Fruit fly (Drosophila melanogaster) whole organism, embryonic: Measurements from ENCODE around the gene NT1.

Experiments used
- Asciz ChIP-seq: fragments of 200-800 bp; sonication (Bioruptor generic); optimal IDR thresholded peaks from 2 replicates; lab custom pipeline; 2017; ENCODE audit warnings: missing biosample characterization, mild to moderate bottlenecking, missing genetic modification characterization, missing genetic modification reagents
- CG10147 ChIP-seq: fragments of 200-800 bp; sonication (Bioruptor generic); optimal IDR thresholded peaks from 2 replicates; lab custom pipeline; 2019; ENCODE audit warnings: missing biosample characterization, mild to moderate bottlenecking, missing genetic modification characterization, moderate library complexity
- CG10274 ChIP-seq: fragments of 200-800 bp; sonication (Bioruptor generic); optimal IDR thresholded peaks from 3 replicates; lab custom pipeline; 2017; ENCODE audit warnings: missing biosample characterization, mild to moderate bottlenecking, missing genetic modification characterization
- CG11398 ChIP-seq: fragments of 200-800 bp; sonication (Bioruptor generic); optimal IDR thresholded peaks from 2 replicates; lab custom pipeline; 2016; ENCODE audit warnings: missing biosample characterization, missing genetic modification characterization
- CG11504 ChIP-seq: fragments of 200-800 bp; sonication (Bioruptor generic); optimal IDR thresholded peaks from 3 replicates; lab custom pipeline; 2019; ENCODE audit warnings: missing biosample characterization, mild to moderate bottlenecking, missing genetic modification characterization, moderate library complexity
- CG11696 ChIP-seq: fragments of 200-800 bp; sonication (Bioruptor generic); IDR thresholded peaks from 2 replicates; pipeline ENCODE4 v1.3.6; 2022; ENCODE audit warnings: missing biosample characterization, missing genetic modification characterization
- CG12104 ChIP-seq: fragments of 200-800 bp; sonication (Bioruptor generic); optimal IDR thresholded peaks from 3 replicates; lab custom pipeline; 2016; ENCODE audit warnings: missing biosample characterization, missing genetic modification characterization
- CG12236 ChIP-seq: fragments of 200-800 bp; sonication (Bioruptor generic); optimal IDR thresholded peaks from 2 replicates; lab custom pipeline; 2016; ENCODE audit warnings: missing biosample characterization, missing genetic modification characterization
- CG12769 ChIP-seq: fragments of 200-800 bp; sonication (Bioruptor generic); optimal IDR thresholded peaks from 2 replicates; lab custom pipeline; 2019; ENCODE audit warnings: missing biosample characterization, mild to moderate bottlenecking, missing genetic modification characterization, moderate library complexity
- CG15514 ChIP-seq: fragments of 200-800 bp; sonication (Bioruptor generic); optimal IDR thresholded peaks from 3 replicates; lab custom pipeline; 2017; ENCODE audit warnings: missing biosample characterization, missing genetic modification characterization, mild to moderate bottlenecking, moderate library complexity, missing genetic modification reagents
- CG15601 ChIP-seq: fragments of 200-800 bp; sonication (Bioruptor generic); optimal IDR thresholded peaks from 3 replicates; lab custom pipeline; 2019; ENCODE audit warnings: missing biosample characterization, mild to moderate bottlenecking, missing genetic modification characterization, moderate library complexity
- CG17568 ChIP-seq: fragments of 200-800 bp; sonication (Bioruptor generic); optimal IDR thresholded peaks from 2 replicates; lab custom pipeline; 2018; ENCODE audit warnings: missing biosample characterization, mild to moderate bottlenecking, missing genetic modification characterization, moderate library complexity
- CG18262 ChIP-seq: fragments of 200-800 bp; optimal IDR thresholded peaks from 3 replicates; lab custom pipeline; 2019; ENCODE audit warnings: missing biosample characterization, mild to moderate bottlenecking, missing genetic modification characterization, moderate library complexity
- CG18599 ChIP-seq: fragments of 200-800 bp; sonication (Bioruptor generic); optimal IDR thresholded peaks from 3 replicates; lab custom pipeline; 2017; ENCODE audit warnings: missing biosample characterization, missing genetic modification characterization, mild to moderate bottlenecking, moderate library complexity, missing genetic modification reagents
- CG2116 ChIP-seq: fragments of 200-800 bp; sonication (Bioruptor generic); optimal IDR thresholded peaks from 3 replicates; lab custom pipeline; 2018; ENCODE audit warnings: missing biosample characterization, mild to moderate bottlenecking, missing genetic modification characterization
- CG2678 ChIP-seq: fragments of 200-800 bp; sonication (Bioruptor generic); optimal IDR thresholded peaks from 3 replicates; lab custom pipeline; 2019; ENCODE audit warnings: missing biosample characterization, mild to moderate bottlenecking, missing genetic modification characterization, moderate library complexity
- CG3065 ChIP-seq: fragments of 200-800 bp; sonication (Bioruptor generic); optimal IDR thresholded peaks from 2 replicates; lab custom pipeline; 2016; ENCODE audit warnings: missing biosample characterization, missing genetic modification characterization
- CG33557 ChIP-seq: fragments of 200-800 bp; sonication (Bioruptor generic); optimal IDR thresholded peaks from 2 replicates; lab custom pipeline; 2019; ENCODE audit warnings: missing biosample characterization, mild to moderate bottlenecking, missing genetic modification characterization, moderate library complexity
- CG34376 ChIP-seq: fragments of 200-800 bp; sonication (Bioruptor generic); optimal IDR thresholded peaks from 2 replicates; lab custom pipeline; 2018; ENCODE audit warnings: missing biosample characterization, mild to moderate bottlenecking, missing genetic modification characterization
- CG34422 ChIP-seq: fragments of 200-800 bp; sonication (Bioruptor generic); IDR thresholded peaks from 3 replicates; pipeline ENCODE4 v1.3.6; 2022; ENCODE audit warnings: missing biosample characterization, missing genetic modification characterization
- CG4707 ChIP-seq: fragments of 200-800 bp; sonication (Bioruptor generic); optimal IDR thresholded peaks from 2 replicates; lab custom pipeline; 2018; ENCODE audit warnings: missing biosample characterization, mild to moderate bottlenecking, missing genetic modification characterization, moderate library complexity
- CG6854 ChIP-seq: fragments of 200-800 bp; sonication (Bioruptor generic); optimal IDR thresholded peaks from 3 replicates; lab custom pipeline; 2017; ENCODE audit warnings: missing biosample characterization, mild to moderate bottlenecking, missing genetic modification characterization
- CG7357 ChIP-seq: fragments of 200-800 bp; sonication (Bioruptor generic); IDR thresholded peaks from 3 replicates; pipeline ENCODE4 v1.3.6; 2022; ENCODE audit warnings: missing biosample characterization, missing genetic modification characterization
- CG7786 ChIP-seq: fragments of 200-800 bp; sonication (Bioruptor generic); optimal IDR thresholded peaks from 2 replicates; lab custom pipeline; 2016; ENCODE audit warnings: missing biosample characterization, missing genetic modification characterization
- Hr78 ChIP-seq, 2 experiments: fragments of 200-800 bp in 1 of 2; fragments of >200 bp in 1 of 2; sonication (Bioruptor generic) in 1 of 2; optimal IDR thresholded peaks; 2 replicates each; lab custom pipeline; 2017 to 2019; ENCODE audit warnings: missing biosample characterization in 2 of 2, missing genetic modification characterization in 2 of 2, mild to moderate bottlenecking in 1 of 2, moderate library complexity in 1 of 2
- Lpt ChIP-seq: fragments of >200 bp; optimal IDR thresholded peaks from 2 replicates; lab custom pipeline; 2018; ENCODE audit warnings: missing biosample characterization, missing genetic modification characterization
- Med ChIP-seq: fragments of 200-800 bp; sonication (Bioruptor generic); peaks from one replicate; lab custom pipeline; 2016; ENCODE audit warnings: missing biosample characterization, missing genetic modification characterization, mild to moderate bottlenecking, inconsistent platforms, moderate library complexity
- Myb ChIP-seq: fragments of 200-800 bp; sonication (Bioruptor generic); optimal IDR thresholded peaks from 2 replicates; lab custom pipeline; 2016; ENCODE audit warnings: missing biosample characterization, missing genetic modification characterization
- Pdp1 ChIP-seq, 2 experiments: fragments of 200-800 bp; sonication (Bioruptor generic); optimal IDR thresholded peaks; 3 replicates each; lab custom pipeline; 2016; ENCODE audit warnings: missing biosample characterization in 2 of 2, missing genetic modification characterization in 2 of 2, mild to moderate bottlenecking in 1 of 2, moderate library complexity in 1 of 2
- Xrp1 ChIP-seq: fragments of 200-800 bp; sonication (Bioruptor generic); IDR thresholded peaks from 2 replicates; pipeline ENCODE4 v1.3.6; 2022; ENCODE audit warnings: missing biosample characterization, missing genetic modification characterization
- bigmax ChIP-seq: fragments of 200-800 bp; sonication (Bioruptor generic); optimal IDR thresholded peaks from 2 replicates; lab custom pipeline; 2018; ENCODE audit warnings: missing biosample characterization, mild to moderate bottlenecking, missing genetic modification characterization
- cad ChIP-seq: fragments of >200 bp; optimal IDR thresholded peaks from 2 replicates; lab custom pipeline; 2017; ENCODE audit warnings: missing biosample characterization, missing genetic modification characterization
- cg ChIP-seq: fragments of 200-800 bp; sonication (Bioruptor generic); optimal IDR thresholded peaks from 3 replicates; lab custom pipeline; 2019; ENCODE audit warnings: missing biosample characterization, mild to moderate bottlenecking, missing genetic modification characterization, moderate library complexity
- chinmo ChIP-seq: fragments of 200-800 bp; sonication (Bioruptor generic); IDR thresholded peaks from 4 replicates; pipeline ENCODE4 v1.3.6; 2022; ENCODE audit warnings: missing biosample characterization, missing genetic modification characterization; ENCODE audit not compliant: partially characterized antibody
- exex ChIP-seq: fragments of 200-800 bp; sonication (Bioruptor generic); optimal IDR thresholded peaks from 4 replicates; lab custom pipeline; 2018; ENCODE audit warnings: missing biosample characterization, mild to moderate bottlenecking, missing genetic modification characterization, moderate library complexity
- fd64A ChIP-seq: fragments of 200-800 bp; sonication (Bioruptor generic); optimal IDR thresholded peaks from 3 replicates; lab custom pipeline; 2018; ENCODE audit warnings: missing biosample characterization, mild to moderate bottlenecking, missing genetic modification characterization
- gcm2 ChIP-seq: fragments of 200-800 bp; sonication (Bioruptor generic); optimal IDR thresholded peaks from 2 replicates; lab custom pipeline; 2016; ENCODE audit warnings: missing biosample characterization, missing genetic modification characterization
- grn ChIP-seq: fragments of 200-800 bp; sonication (Bioruptor generic); optimal IDR thresholded peaks from 3 replicates; lab custom pipeline; 2017; ENCODE audit warnings: missing biosample characterization, missing genetic modification characterization
- jing ChIP-seq: fragments of 200-800 bp; sonication (Bioruptor generic); optimal IDR thresholded peaks from 2 replicates; lab custom pipeline; 2018; ENCODE audit warnings: missing biosample characterization, mild to moderate bottlenecking, missing genetic modification characterization
- lab ChIP-seq: fragments of 200-800 bp; sonication (Bioruptor generic); optimal IDR thresholded peaks from 3 replicates; lab custom pipeline; 2017; ENCODE audit warnings: missing biosample characterization, missing genetic modification characterization, mild to moderate bottlenecking, moderate library complexity, missing genetic modification reagents
- mirr ChIP-seq: fragments of 200-800 bp; sonication (Bioruptor generic); optimal IDR thresholded peaks from 3 replicates; lab custom pipeline; 2018; ENCODE audit warnings: missing biosample characterization, mild to moderate bottlenecking, missing genetic modification characterization
- p53 ChIP-seq: fragments of 200-800 bp; sonication (Bioruptor generic); optimal IDR thresholded peaks from 2 replicates; lab custom pipeline; 2016; ENCODE audit warnings: missing biosample characterization, missing genetic modification characterization
- sd ChIP-seq: fragments of 200-800 bp; sonication (Bioruptor generic); optimal IDR thresholded peaks from 3 replicates; lab custom pipeline; 2018; ENCODE audit warnings: missing biosample characterization, mild to moderate bottlenecking, missing genetic modification characterization, moderate library complexity
- sens ChIP-seq: fragments of 200-800 bp; sonication (Bioruptor generic); peaks from one replicate; lab custom pipeline; 2016; ENCODE audit warnings: missing biosample characterization, missing genetic modification characterization
- sqz ChIP-seq: fragments of 200-800 bp; sonication (Bioruptor generic); optimal IDR thresholded peaks from 3 replicates; lab custom pipeline; 2018; ENCODE audit warnings: missing biosample characterization, mild to moderate bottlenecking, missing genetic modification characterization
- ssp ChIP-seq: fragments of 200-800 bp; sonication (Bioruptor generic); IDR thresholded peaks from 2 replicates; pipeline ENCODE4 v1.3.6; 2022; ENCODE audit warnings: missing biosample characterization, missing genetic modification characterization
- sug ChIP-seq: fragments of 200-800 bp; optimal IDR thresholded peaks from 2 replicates; lab custom pipeline; 2019; ENCODE audit warnings: missing biosample characterization, mild to moderate bottlenecking, missing genetic modification characterization, moderate library complexity
- vnd ChIP-seq: fragments of 200-800 bp; sonication (Bioruptor generic); IDR thresholded peaks from 3 replicates; pipeline ENCODE4 v1.3.6; 2022; ENCODE audit warnings: missing biosample characterization, missing genetic modification characterization; ENCODE audit not compliant: partially characterized antibody

NT1 gene

dm6 chr3L:4551810-4552209 is 43.6 kb upstream of the NT1 start:
- TF ChIP-seq cg (GFP tag; lab: Kevin White, UChicago) (no peak), bigmax (no peak), Lpt (GFP tag; lab: Kevin White, UChicago) (no peak), sqz (no peak), gcm2 (no peak), CG10274 (no peak), CG11696 (GFP tag; lab: Robert Waterston, UW) (no peak), CG7786 (GFP tag; lab: Kevin White, UChicago) (no peak), vnd (GFP tag; lab: Robert Waterston, UW) (no peak), chinmo (GFP tag; lab: Robert Waterston, UW) (no peak), CG15514 (no peak), CG34422 (GFP tag; lab: Robert Waterston, UW) (no peak), lab (GFP tag; lab: Kevin White, UChicago) (peak; percentile 68), CG10147 (GFP tag; lab: Kevin White, UChicago) (no peak), exex (tag; lab: Kevin White, UChicago) (peak; percentile 80), Xrp1 (GFP tag; lab: Robert Waterston, UW) (no peak), CG33557 (GFP tag; lab: Kevin White, UChicago) (no peak)

- no peak for TF ChIP-seq jing (GFP tag; lab: Kevin White, UChicago)
- peak; percentile 1 for TF ChIP-seq Med (GFP tag; lab: Kevin White, UChicago)
- peak; percentile 64 for TF ChIP-seq mirr (GFP tag; lab: Kevin White, UChicago)
- peak; percentile 7 for TF ChIP-seq CG6854 (GFP tag; lab: Kevin White, UChicago)
- TF ChIP-seq sens (GFP tag; lab: Kevin White, UChicago), result peak; percentile 62
- peak; percentile 45 for TF ChIP-seq cad (GFP tag; lab: Kevin White, UChicago)
- TF ChIP-seq CG4707 (GFP tag; lab: Kevin White, UChicago), result peak; percentile 3
- TF ChIP-seq sd (tag; lab: Kevin White, UChicago), result peak; percentile 36
- peak; percentile 37 for TF ChIP-seq CG2678
- TF ChIP-seq ssp (GFP tag; lab: Robert Waterston, UW), result no peak
- TF ChIP-seq CG17568, result peak; percentile 9
- TF ChIP-seq grn, result peak; percentile 19
- no peak for TF ChIP-seq CG12104 (GFP tag; lab: Kevin White, UChicago)
- TF ChIP-seq Myb (GFP tag; lab: Kevin White, UChicago), result no peak
- TF ChIP-seq CG11504, result peak; percentile 21
- TF ChIP-seq CG7357, result no peak
- peak; percentile 23 for TF ChIP-seq Asciz (GFP tag; lab: Kevin White, UChicago)
- TF ChIP-seq exex (tag; lab: Kevin White, UChicago), result peak; percentile 96
- TF ChIP-seq Hr78 (GFP tag; optimal IDR thresholded peaks at IDR 0.05; lab: Kevin White, UChicago), result peak in 1 of 2 experiments; percentile 14
- no peak for TF ChIP-seq CG12236
- TF ChIP-seq CG18599 (GFP tag; lab: Kevin White, UChicago), result no peak
- TF ChIP-seq fd64A (GFP tag; lab: Kevin White, UChicago), result peak; percentile 15
- TF ChIP-seq CG2116 (GFP tag; lab: Kevin White, UChicago), result no peak
- peak; percentile 37 for TF ChIP-seq CG15601 (tag; lab: Kevin White, UChicago)
- TF ChIP-seq CG3065 (GFP tag; lab: Kevin White, UChicago), result no peak
- peak; percentile 40 for TF ChIP-seq CG34376
- no peak for TF ChIP-seq CG11398 (GFP tag; lab: Kevin White, UChicago)
- TF ChIP-seq Pdp1 (GFP tag; optimal IDR thresholded peaks at IDR 0.05; lab: Kevin White, UChicago), result peak in 1 of 2 experiments; percentile 27
- peak; percentile 94 for TF ChIP-seq sug (tag; lab: Kevin White, UChicago)
- no peak for TF ChIP-seq p53 (GFP tag; lab: Kevin White, UChicago)
- no peak for TF ChIP-seq CG18262
- peak; percentile 18 for TF ChIP-seq CG12769 (tag; lab: Kevin White, UChicago)
Measured at dm6 chr3L:4550153-4550802, 42.0 kb upstream of the NT1 start.
